Fruit fly (Drosophila melanogaster): Measurements from ENCODE around the gene CG32264.

The CG32264 gene

dm6 chr3L:3824790-3825484 is 18.7 kb upstream of the CG32264 start, which contains the start of gene Rdh (continued):
- TF ChIP-seq CG1529 (GFP tag; optimal IDR thresholded peaks at IDR 0.05): peak; percentile 70
- peak; percentile 40 for TF ChIP-seq Mad (GFP tag; optimal IDR thresholded peaks at IDR 0.05)
- TF ChIP-seq otp (GFP tag; IDR thresholded peaks at IDR 0.05): no peak
- TF ChIP-seq CG7745 (tag; optimal IDR thresholded peaks at IDR 0.05): no peak
- TF ChIP-seq CG8944 (GFP tag; optimal IDR thresholded peaks at IDR 0.05): no peak
- peak; percentile 7 for TF ChIP-seq pum (GFP tag; optimal IDR thresholded peaks at IDR 0.05)
- TF ChIP-seq CG6689 (GFP tag; IDR thresholded peaks at IDR 0.05): peak; percentile 63; the same call in 1 of the 2 replicates
- peak; percentile 62 for TF ChIP-seq ssp (GFP tag; IDR thresholded peaks at IDR 0.05)
- peak; percentile 74 for TF ChIP-seq CG17829 (tag; optimal IDR thresholded peaks at IDR 0.05)
- TF ChIP-seq ATbp (GFP tag; optimal IDR thresholded peaks at IDR 0.05): peak; percentile 82
- peak; percentile 24 for TF ChIP-seq CG10462 (GFP tag; optimal IDR thresholded peaks at IDR 0.05)
- no peak for TF ChIP-seq zfh2 (GFP tag; optimal IDR thresholded peaks at IDR 0.05)
- peak; percentile 70 for TF ChIP-seq tio (GFP tag; optimal IDR thresholded peaks at IDR 0.05)
- TF ChIP-seq CG12391 (tag; optimal IDR thresholded peaks at IDR 0.05): peak; percentile 85
- TF ChIP-seq CG4360 (GFP tag; IDR thresholded peaks at IDR 0.05): peak; percentile 62; the same call in 1 of the 2 replicates
- TF ChIP-seq E2f1 (GFP tag; IDR thresholded peaks at IDR 0.05): no peak
- TF ChIP-seq CG13624 (GFP tag; optimal IDR thresholded peaks at IDR 0.05): no peak
- TF ChIP-seq CG5180 (GFP tag; optimal IDR thresholded peaks at IDR 0.05): peak; percentile 73
- no peak for TF ChIP-seq CG7963 (GFP tag; IDR thresholded peaks at IDR 0.05; ENCODE audit: partially characterized antibody)
- TF ChIP-seq Dek (tag; optimal IDR thresholded peaks at IDR 0.05): peak; percentile 84
- peak; percentile 10 for TF ChIP-seq CG3163 (GFP tag; optimal IDR thresholded peaks at IDR 0.05)
- peak in 1 of 3 experiments; percentile 68 for TF ChIP-seq lola (GFP tag; optimal IDR thresholded peaks at IDR 0.05)
- TF ChIP-seq Chrac-16 (GFP tag; optimal IDR thresholded peaks at IDR 0.05): peak; percentile 48
- peak; percentile 34; the same call in 2 of the 3 replicates for TF ChIP-seq CG34422 (GFP tag; IDR thresholded peaks at IDR 0.05)
- TF ChIP-seq tin (GFP tag; optimal IDR thresholded peaks at IDR 0.05): peak; percentile 71
- peak; percentile 73 for TF ChIP-seq Hr3 (GFP tag; optimal IDR thresholded peaks at IDR 0.05)
- TF ChIP-seq Myb (GFP tag; optimal IDR thresholded peaks at IDR 0.05): no peak
- TF ChIP-seq CG10959 (GFP tag; IDR thresholded peaks at IDR 0.05): 0 out of 2 replicates have a peak, but pooled peaks have one; percentile 12
- TF ChIP-seq twi (tag; optimal IDR thresholded peaks at IDR 0.05): peak; percentile 51
- peak; percentile 79 for TF ChIP-seq CG18476 (GFP tag; optimal IDR thresholded peaks at IDR 0.05)
- no peak for TF ChIP-seq NK7.1 (GFP tag; optimal IDR thresholded peaks at IDR 0.05)
- no peak for TF ChIP-seq CG33213 (GFP tag; optimal IDR thresholded peaks at IDR 0.05)
- peak; percentile 75 for TF ChIP-seq Fer2 (tag; optimal IDR thresholded peaks at IDR 0.05)
- no peak for TF ChIP-seq peb (GFP tag; IDR thresholded peaks at IDR 0.05)
- TF ChIP-seq CG17385 (GFP tag; optimal IDR thresholded peaks at IDR 0.05): peak; percentile 81
- TF ChIP-seq MESR4 (GFP tag; optimal IDR thresholded peaks at IDR 0.05): no peak
- TF ChIP-seq insv (GFP tag; optimal IDR thresholded peaks at IDR 0.05): peak in 1 of 2 experiments; percentile 49
- peak; percentile 57; the same call in 1 of the 3 replicates for TF ChIP-seq ken (GFP tag; IDR thresholded peaks at IDR 0.05)
- peak; percentile 82 for TF ChIP-seq cwo (GFP tag; optimal IDR thresholded peaks at IDR 0.05)
- 0 out of 3 replicates have a peak, but pooled peaks have one; percentile 54 for TF ChIP-seq ase (GFP tag; IDR thresholded peaks at IDR 0.05)
- TF ChIP-seq gcm (GFP tag; optimal IDR thresholded peaks at IDR 0.05): peak; percentile 75
- TF ChIP-seq stwl (tag; optimal IDR thresholded peaks at IDR 0.05): no peak
- TF ChIP-seq CG11398 (GFP tag; optimal IDR thresholded peaks at IDR 0.05): no peak
- peak; percentile 35; the same call in 1 of the 2 replicates for TF ChIP-seq seq (GFP tag; IDR thresholded peaks at IDR 0.05)
- no peak for TF ChIP-seq btn (GFP tag; optimal IDR thresholded peaks at IDR 0.05)
- no peak for TF ChIP-seq usp (GFP tag; optimal IDR thresholded peaks at IDR 0.05)
- no peak for TF ChIP-seq lov (optimal IDR thresholded peaks at IDR 0.05)
- no peak for TF ChIP-seq lov (GFP tag; IDR thresholded peaks at IDR 0.05)
- TF ChIP-seq pros (GFP tag; optimal IDR thresholded peaks at IDR 0.05): peak; percentile 75
- TF ChIP-seq hth (optimal IDR thresholded peaks at IDR 0.05): no peak
